Fruit fly (Drosophila melanogaster) whole organism, wandering third instar larva: ENCODE data around the gene bur.

Experiments used
- CG32264 ChIP-seq: fragments of 200-800 bp; sonication (Bioruptor generic); optimal IDR thresholded peaks from 2 replicates; lab custom pipeline; 2016; ENCODE audit warnings: missing biosample characterization, missing genetic modification characterization
- CG9705 ChIP-seq: fragments of 200-800 bp; sonication (Bioruptor generic); optimal IDR thresholded peaks from 2 replicates; lab custom pipeline; 2018; ENCODE audit warnings: missing biosample characterization, mild to moderate bottlenecking, missing genetic modification characterization
- CrebA ChIP-seq: fragments of 200-800 bp; sonication (Bioruptor generic); optimal IDR thresholded peaks from 2 replicates; lab custom pipeline; 2016; ENCODE audit warnings: missing biosample characterization, mild to moderate bottlenecking, missing genetic modification characterization, borderline replicate concordance
- Dif ChIP-seq: fragments of 200-275, 200-300 bp; sonication (Bioruptor generic); optimal IDR thresholded peaks from 2 replicates; lab custom pipeline; 2018; ENCODE audit warnings: missing biosample characterization, missing genetic modification characterization; ENCODE audit not compliant: partially characterized antibody
- GATAd ChIP-seq: sonication (Bioruptor generic); optimal IDR thresholded peaks from 2 replicates; lab custom pipeline; 2016; ENCODE audit warnings: missing biosample characterization, missing genetic modification characterization
- HLH106 ChIP-seq: fragments of 200-800 bp; optimal IDR thresholded peaks from 3 replicates; lab custom pipeline; 2019; ENCODE audit warnings: missing biosample characterization, mild to moderate bottlenecking, missing genetic modification characterization, moderate library complexity
- Hnf4 ChIP-seq: fragments of 200-800 bp; sonication (Bioruptor generic); optimal IDR thresholded peaks from 2 replicates; lab custom pipeline; 2016; ENCODE audit warnings: missing biosample characterization, mild to moderate bottlenecking, missing genetic modification characterization
- Hr83 ChIP-seq: fragments of 200-300 bp; sonication (Bioruptor generic); optimal IDR thresholded peaks from 2 replicates; lab custom pipeline; 2016; ENCODE audit warnings: missing biosample characterization, mild to moderate bottlenecking, missing genetic modification characterization, moderate library complexity; ENCODE audit not compliant: poor library complexity, severe bottlenecking
- Jra ChIP-seq: sonication (Bioruptor generic); optimal IDR thresholded peaks from 2 replicates; lab custom pipeline; 2016; ENCODE audit warnings: missing biosample characterization, missing genetic modification characterization
- Mio ChIP-seq: sonication (Bioruptor generic); optimal IDR thresholded peaks from 2 replicates; lab custom pipeline; 2016; ENCODE audit warnings: missing biosample characterization, missing genetic modification characterization
- Myc ChIP-seq: fragments of >200 bp; optimal IDR thresholded peaks from 2 replicates; lab custom pipeline; 2017
- N ChIP-seq: fragments of >200 bp; optimal IDR thresholded peaks from 2 replicates; lab custom pipeline; 2018; ENCODE audit warnings: missing biosample characterization, missing external identifiers, missing genetic modification characterization
- OdsH ChIP-seq: fragments of 200-800 bp; sonication (Bioruptor generic); optimal IDR thresholded peaks from 2 replicates; lab custom pipeline; 2016; ENCODE audit warnings: missing biosample characterization, mild to moderate bottlenecking, missing genetic modification characterization
- Rel ChIP-seq, 2 experiments: fragments of 200-800 bp; sonication (Bioruptor generic) in 1 of 2; optimal IDR thresholded peaks; 2 replicates in 1 of 2; 3 replicates in 1 of 2; lab custom pipeline; 2016 to 2019; ENCODE audit warnings: mild to moderate bottlenecking in 2 of 2, missing biosample characterization in 2 of 2, missing genetic modification characterization in 2 of 2, moderate library complexity in 1 of 2
- Sp1 ChIP-seq: fragments of 200-800 bp; sonication (Bioruptor generic); optimal IDR thresholded peaks from 3 replicates; lab custom pipeline; 2019; ENCODE audit warnings: missing biosample characterization, mild to moderate bottlenecking, missing genetic modification characterization, moderate library complexity
- Vsx2 ChIP-seq: fragments of 200-300, 225-300 bp; sonication (Bioruptor generic); optimal IDR thresholded peaks from 2 replicates; lab custom pipeline; 2018; ENCODE audit warnings: missing biosample characterization, missing genetic modification characterization; ENCODE audit not compliant: partially characterized antibody
- br ChIP-seq: fragments of 200-800 bp; sonication (Bioruptor generic); optimal IDR thresholded peaks from 2 replicates; lab custom pipeline; 2016; ENCODE audit warnings: missing biosample characterization, missing genetic modification characterization
- brk ChIP-seq: fragments of 200-800 bp; sonication (Bioruptor generic); optimal IDR thresholded peaks from 2 replicates; lab custom pipeline; 2016; ENCODE audit warnings: missing biosample characterization, mild to moderate bottlenecking, missing genetic modification characterization
- dl ChIP-seq, 2 experiments: fragments of 175-275, 200-275 bp in 1 of 2; fragments of 200-275 bp in 1 of 2; sonication (Bioruptor generic); optimal IDR thresholded peaks; lab custom pipeline; 2018; ENCODE audit warnings: mild to moderate bottlenecking in 2 of 2, missing biosample characterization in 2 of 2, missing genetic modification characterization in 2 of 2, moderate library complexity in 2 of 2; ENCODE audit not compliant: partially characterized antibody in 2 of 2, insufficient read depth in 1 of 2
- ey ChIP-seq: fragments of 200-800 bp; sonication (Bioruptor generic); optimal IDR thresholded peaks from 2 replicates; lab custom pipeline; 2016; ENCODE audit warnings: missing biosample characterization, missing genetic modification characterization
- foxo ChIP-seq, 2 experiments: fragments of 200-800 bp; sonication (Bioruptor generic); optimal IDR thresholded peaks; 2 replicates in 1 of 2; 3 replicates in 1 of 2; lab custom pipeline; 2016 to 2017; ENCODE audit warnings: missing biosample characterization in 2 of 2, missing genetic modification characterization in 2 of 2
- fru ChIP-seq: fragments of 200-800 bp; sonication (Bioruptor generic); optimal IDR thresholded peaks from 3 replicates; lab custom pipeline; 2016; ENCODE audit warnings: missing biosample characterization, mild to moderate bottlenecking, missing genetic modification characterization
- h ChIP-seq: fragments of 200-800 bp; sonication (Bioruptor generic); optimal IDR thresholded peaks from 3 replicates; lab custom pipeline; 2016; ENCODE audit warnings: missing biosample characterization, mild to moderate bottlenecking, missing genetic modification characterization
- jim ChIP-seq: fragments of 175-275, 200-325 bp; sonication (Bioruptor generic); optimal IDR thresholded peaks from 2 replicates; lab custom pipeline; 2016; ENCODE audit warnings: missing biosample characterization, mild to moderate bottlenecking, missing genetic modification characterization
- lola ChIP-seq: fragments of >200 bp; optimal IDR thresholded peaks from 2 replicates; lab custom pipeline; 2017; ENCODE audit warnings: missing biosample characterization, missing genetic modification characterization
- psq ChIP-seq: fragments of 200-800 bp; sonication (Bioruptor generic); optimal IDR thresholded peaks from 3 replicates; lab custom pipeline; 2017; ENCODE audit warnings: missing biosample characterization, mild to moderate bottlenecking, missing genetic modification characterization, moderate library complexity
- rgr ChIP-seq: fragments of 200-800 bp; sonication (Bioruptor generic); optimal IDR thresholded peaks from 3 replicates; lab custom pipeline; 2016; ENCODE audit warnings: missing biosample characterization, mild to moderate bottlenecking, missing genetic modification characterization
- sage ChIP-seq: fragments of 200-800 bp; sonication (Bioruptor generic); optimal IDR thresholded peaks from 2 replicates; lab custom pipeline; 2016; ENCODE audit warnings: missing biosample characterization, mild to moderate bottlenecking, missing genetic modification characterization
- sv ChIP-seq: fragments of 200-800 bp; sonication (Bioruptor generic); optimal IDR thresholded peaks from 3 replicates; lab custom pipeline; 2016; ENCODE audit warnings: missing biosample characterization, missing genetic modification characterization
- tai ChIP-seq: sonication (Bioruptor generic); optimal IDR thresholded peaks from 2 replicates; lab custom pipeline; 2016; ENCODE audit warnings: missing biosample characterization, missing genetic modification characterization
- woc ChIP-seq: sonication (Bioruptor generic); optimal IDR thresholded peaks from 2 replicates; lab custom pipeline; 2016; ENCODE audit warnings: missing biosample characterization, mild to moderate bottlenecking, missing genetic modification characterization

The bur gene

DNA sequence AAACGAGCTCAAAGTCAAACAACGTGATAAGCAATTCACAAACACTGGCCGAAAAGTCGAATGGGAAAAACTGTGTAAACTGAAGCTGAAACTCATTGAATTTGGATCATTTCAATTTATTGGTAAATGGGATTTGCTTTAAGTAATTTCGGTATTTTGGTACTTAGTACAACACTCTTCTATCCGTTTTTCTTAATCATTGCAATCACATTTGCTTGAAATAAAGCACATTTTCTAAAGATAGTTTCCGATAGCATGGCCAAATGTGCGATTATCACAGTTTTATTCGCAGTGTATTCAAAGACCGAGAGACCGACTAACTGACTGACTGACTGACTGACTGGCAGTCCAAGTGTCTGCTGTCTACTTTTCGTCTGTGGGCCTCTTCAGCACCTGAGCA lies 17.0 kb upstream of the bur start:
- peak in 1 of 2 experiments; percentile 8 for TF ChIP-seq foxo (GFP tag; optimal IDR thresholded peaks at IDR 0.05; lab: Kevin White, UChicago)
- TF ChIP-seq fru (GFP tag; lab: Kevin White, UChicago): peak; percentile 46
- peak; percentile 28 for TF ChIP-seq HLH106
- TF ChIP-seq h: peak; percentile 39
- TF ChIP-seq CrebA: no peak

- TF ChIP-seq h (peak; percentile 14), psq (GFP tag; lab: Kevin White, UChicago) (no peak), rgr (GFP tag; lab: Kevin White, UChicago) (peak; percentile 4), ey (GFP tag; lab: Kevin White, UChicago) (peak; percentile 9), br (GFP tag; lab: Kevin White, UChicago) (no peak), fru (GFP tag; lab: Kevin White, UChicago) (no peak), GATAd (GFP tag; lab: Kevin White, UChicago) (no peak), Rel (GFP tag; optimal IDR thresholded peaks at IDR 0.05; lab: Kevin White, UChicago) (no peak), Rel (tag; optimal IDR thresholded peaks at IDR 0.05; lab: Kevin White, UChicago) (no peak), foxo (GFP tag; optimal IDR thresholded peaks at IDR 0.05; lab: Kevin White, UChicago) (peak in 1 of 2 experiments; percentile 12), Mio (GFP tag; lab: Kevin White, UChicago) (no peak), Hnf4 (GFP tag; lab: Kevin White, UChicago) (no peak), Jra (no peak), Dif (GFP tag; lab: Kevin White, UChicago) (no peak), CG32264 (no peak), woc (GFP tag; lab: Kevin White, UChicago) (no peak), sage (GFP tag; lab: Kevin White, UChicago) (no peak), N (no peak)
Measured at dm6 chr2L:21195331-21195730, 15.8 kb upstream of the bur start.

- TF ChIP-seq OdsH (GFP tag; lab: Kevin White, UChicago) (no peak), sv (no peak), N (no peak), HLH106 (no peak), tai (GFP tag; lab: Kevin White, UChicago) (no peak), dl (GFP tag; optimal IDR thresholded peaks at IDR 0.05; lab: Kevin White, UChicago; ENCODE audit: insufficient read depth in 1 of 2, partially characterized antibody in 2 of 2) (no peak), lola (GFP tag; lab: Kevin White, UChicago) (no peak), psq (GFP tag; lab: Kevin White, UChicago) (no peak), brk (GFP tag; lab: Kevin White, UChicago) (no peak), CG9705 (GFP tag; lab: Kevin White, UChicago) (no peak), Mio (GFP tag; lab: Kevin White, UChicago) (no peak), Sp1 (no peak), ey (GFP tag; lab: Kevin White, UChicago) (no peak), sage (GFP tag; lab: Kevin White, UChicago) (no peak), Hr83 (GFP tag; lab: Kevin White, UChicago) (no peak), woc (GFP tag; lab: Kevin White, UChicago) (no peak), Vsx2 (GFP tag; lab: Kevin White, UChicago) (no peak), Myc (lab: Kevin White, UChicago) (no peak)
Measured at dm6 chr2L:21189273-21189781, 9.8 kb upstream of the bur start.

dm6 chr2L:21187753-21188152 lies 8.3 kb upstream of the bur start:
- no peak for TF ChIP-seq dl (GFP tag; optimal IDR thresholded peaks at IDR 0.05; lab: Kevin White, UChicago; ENCODE audit: insufficient read depth in 1 of 2, partially characterized antibody in 2 of 2)

DNA sequence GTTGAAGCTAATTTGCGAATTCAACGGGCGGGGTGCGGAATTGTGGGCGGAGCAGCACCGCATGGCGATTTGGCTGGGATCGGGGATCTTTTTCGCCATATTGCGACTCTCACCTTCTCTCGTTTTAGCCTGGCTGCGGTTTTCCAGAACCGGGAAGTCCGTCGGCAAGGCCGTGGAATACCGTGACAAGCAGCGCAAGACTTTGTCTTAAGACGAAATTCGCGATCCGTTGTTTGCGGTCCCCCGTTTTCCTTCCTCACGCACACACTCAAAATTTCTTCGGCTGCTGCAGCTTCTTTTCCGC lies 314 bp downstream of the bur start:
- TF ChIP-seq jim (GFP tag; lab: Kevin White, UChicago): no peak
- TF ChIP-seq Rel (GFP tag; optimal IDR thresholded peaks at IDR 0.05; lab: Kevin White, UChicago): no peak
- TF ChIP-seq Rel (tag; optimal IDR thresholded peaks at IDR 0.05; lab: Kevin White, UChicago): peak; percentile 67
